Fruit fly (Drosophila melanogaster) whole organism, prepupa: ENCODE measurements around the gene CG9547.

ENCODE experiments used
- Blimp-1 ChIP-seq: fragments of 200-800 bp; sonication (Bioruptor generic); optimal IDR thresholded peaks from 3 replicates; lab custom pipeline; 2017; ENCODE audit warnings: missing biosample characterization, missing genetic modification characterization, mild to moderate bottlenecking, moderate library complexity, missing genetic modification reagents
- CG10669 ChIP-seq: fragments of 200-800 bp; sonication (Bioruptor generic); optimal IDR thresholded peaks from 3 replicates; lab custom pipeline; 2018; ENCODE audit warnings: missing biosample characterization, mild to moderate bottlenecking, missing genetic modification characterization, moderate library complexity
- CG11294 ChIP-seq: fragments of 200-800 bp; sonication (Bioruptor generic); IDR thresholded peaks from 2 replicates; pipeline ENCODE4 v1.3.6; 2022; ENCODE audit warnings: missing biosample characterization, missing genetic modification characterization
- CG11762 ChIP-seq: fragments of 200-800 bp; sonication (Bioruptor generic); optimal IDR thresholded peaks from 3 replicates; lab custom pipeline; 2016; ENCODE audit warnings: missing biosample characterization, missing genetic modification characterization; ENCODE audit not compliant: insufficient read depth
- CG11902 ChIP-seq: fragments of 200-800 bp; sonication (Bioruptor generic); optimal IDR thresholded peaks from 3 replicates; lab custom pipeline; 2016; ENCODE audit warnings: missing biosample characterization, missing genetic modification characterization
- CG15336 ChIP-seq: fragments of 200-800 bp; sonication (Bioruptor generic); IDR thresholded peaks from 2 replicates; pipeline ENCODE4 v1.3.6; 2022; ENCODE audit warnings: missing biosample characterization, missing genetic modification characterization
- CG1621 ChIP-seq: fragments of 200-800 bp; sonication (Bioruptor generic); optimal IDR thresholded peaks from 3 replicates; lab custom pipeline; 2018; ENCODE audit warnings: missing biosample characterization, mild to moderate bottlenecking, missing genetic modification characterization
- CG16779 ChIP-seq: fragments of 200-800 bp; sonication (Bioruptor generic); optimal IDR thresholded peaks from 3 replicates; lab custom pipeline; 2017; ENCODE audit warnings: missing biosample characterization, mild to moderate bottlenecking, missing genetic modification characterization
- CG3032 ChIP-seq: fragments of 200-800 bp; optimal IDR thresholded peaks from 2 replicates; lab custom pipeline; 2019; ENCODE audit warnings: missing biosample characterization, mild to moderate bottlenecking, missing genetic modification characterization, moderate library complexity
- CG32006 ChIP-seq: fragments of 200-800 bp; sonication (Bioruptor generic); optimal IDR thresholded peaks from 3 replicates; lab custom pipeline; 2017; ENCODE audit warnings: missing biosample characterization, mild to moderate bottlenecking, missing genetic modification characterization
- CG34406 ChIP-seq: fragments of 200-800 bp; sonication (Bioruptor generic); optimal IDR thresholded peaks from 3 replicates; lab custom pipeline; 2016; ENCODE audit warnings: missing biosample characterization, missing genetic modification characterization
- CG3919 ChIP-seq: fragments of 200-800 bp; sonication (Bioruptor generic); optimal IDR thresholded peaks from 3 replicates; lab custom pipeline; 2016; ENCODE audit warnings: missing biosample characterization, missing genetic modification characterization
- CG6163 ChIP-seq: fragments of 200-800 bp; sonication (Bioruptor generic); IDR thresholded peaks from 3 replicates; pipeline ENCODE4 v1.3.6; 2022; ENCODE audit warnings: missing biosample characterization, missing genetic modification characterization
- CG6276 ChIP-seq: fragments of 200-800 bp; sonication (Bioruptor generic); optimal IDR thresholded peaks from 2 replicates; lab custom pipeline; 2017; ENCODE audit warnings: missing biosample characterization, mild to moderate bottlenecking, missing genetic modification characterization
- CG6792 ChIP-seq: fragments of 200-800 bp; sonication (Bioruptor generic); optimal IDR thresholded peaks from 3 replicates; lab custom pipeline; 2016; ENCODE audit warnings: missing biosample characterization, missing genetic modification characterization
- CG6808 ChIP-seq: fragments of 200-800 bp; sonication (Bioruptor generic); optimal IDR thresholded peaks from 3 replicates; lab custom pipeline; 2017; ENCODE audit warnings: missing biosample characterization, missing genetic modification characterization, mild to moderate bottlenecking, moderate library complexity, missing genetic modification reagents
- CG6854 ChIP-seq: fragments of 200-800 bp; sonication (Bioruptor generic); optimal IDR thresholded peaks from 2 replicates; lab custom pipeline; 2017; ENCODE audit warnings: missing biosample characterization, mild to moderate bottlenecking, missing genetic modification characterization
- CG7368 ChIP-seq: fragments of 200-800 bp; sonication (Bioruptor generic); optimal IDR thresholded peaks from 3 replicates; lab custom pipeline; 2016; ENCODE audit warnings: missing biosample characterization, missing genetic modification characterization
- CG8119 ChIP-seq: fragments of 200-800 bp; sonication (Bioruptor generic); IDR thresholded peaks from 3 replicates; pipeline ENCODE4 v1.3.6; 2022; ENCODE audit warnings: missing biosample characterization, missing genetic modification characterization
- CG8319 ChIP-seq: fragments of 200-800 bp; sonication (Bioruptor generic); optimal IDR thresholded peaks from 3 replicates; lab custom pipeline; 2016; ENCODE audit warnings: missing biosample characterization, missing genetic modification characterization
- CG8632 ChIP-seq: fragments of 200-800 bp; sonication (Bioruptor generic); optimal IDR thresholded peaks from 3 replicates; lab custom pipeline; 2016; ENCODE audit warnings: missing biosample characterization, missing genetic modification characterization
- CG9139 ChIP-seq: fragments of 200-800 bp; sonication (Bioruptor generic); optimal IDR thresholded peaks from 3 replicates; lab custom pipeline; 2017; ENCODE audit warnings: missing biosample characterization, mild to moderate bottlenecking, missing genetic modification characterization
- Eip75B ChIP-seq: fragments of 200-800 bp; sonication (Bioruptor generic); optimal IDR thresholded peaks from 3 replicates; lab custom pipeline; 2016; ENCODE audit warnings: missing biosample characterization, missing genetic modification characterization
- Eip78C ChIP-seq: fragments of 200-800 bp; sonication (Bioruptor generic); peaks from one replicate; lab custom pipeline; 2016; ENCODE audit warnings: missing biosample characterization, missing genetic modification characterization
- Eip93F ChIP-seq: fragments of 200-800 bp; sonication (Bioruptor generic); optimal IDR thresholded peaks from 2 replicates; lab custom pipeline; 2016; ENCODE audit warnings: missing biosample characterization, mild to moderate bottlenecking, missing genetic modification characterization
- Ets21C ChIP-seq: fragments of 200-800 bp; sonication (Bioruptor generic); optimal IDR thresholded peaks from 3 replicates; lab custom pipeline; 2016; ENCODE audit warnings: missing biosample characterization, missing genetic modification characterization
- Ets96B ChIP-seq: fragments of 200-800 bp; optimal IDR thresholded peaks from 2 replicates; lab custom pipeline; 2019; ENCODE audit warnings: missing biosample characterization, mild to moderate bottlenecking, missing genetic modification characterization, moderate library complexity
- Hr38 ChIP-seq: sonication (Bioruptor generic); optimal IDR thresholded peaks from 2 replicates; lab custom pipeline; 2016; ENCODE audit warnings: missing biosample characterization, missing genetic modification characterization
- Hr39 ChIP-seq: fragments of 200-800 bp; sonication (Bioruptor generic); optimal IDR thresholded peaks from 2 replicates; lab custom pipeline; 2016; ENCODE audit warnings: missing biosample characterization, missing genetic modification characterization
- Hr4 ChIP-seq: fragments of 200-800 bp; sonication (Bioruptor generic); optimal IDR thresholded peaks from 3 replicates; lab custom pipeline; 2016; ENCODE audit warnings: missing biosample characterization, missing genetic modification characterization
- Met ChIP-seq: fragments of 200-800 bp; sonication (Bioruptor generic); optimal IDR thresholded peaks from 3 replicates; lab custom pipeline; 2016; ENCODE audit warnings: missing biosample characterization, missing genetic modification characterization
- OdsH ChIP-seq: fragments of 200-800 bp; sonication (Bioruptor generic); optimal IDR thresholded peaks from 3 replicates; lab custom pipeline; 2016; ENCODE audit warnings: missing biosample characterization, missing genetic modification characterization
- Smox ChIP-seq: fragments of 200-800 bp; sonication (Bioruptor generic); optimal IDR thresholded peaks from 3 replicates; lab custom pipeline; 2016; ENCODE audit warnings: missing biosample characterization, missing genetic modification characterization
- Sox102F ChIP-seq: fragments of 200-800 bp; sonication (Bioruptor generic); optimal IDR thresholded peaks from 2 replicates; lab custom pipeline; 2016; ENCODE audit warnings: missing biosample characterization, mild to moderate bottlenecking, missing genetic modification characterization
- Sox14 ChIP-seq: fragments of 200-800 bp; sonication (Bioruptor generic); optimal IDR thresholded peaks from 3 replicates; lab custom pipeline; 2016; ENCODE audit warnings: missing biosample characterization, missing genetic modification characterization
- Sox15 ChIP-seq: fragments of 200-800 bp; sonication (Bioruptor generic); optimal IDR thresholded peaks from 3 replicates; lab custom pipeline; 2016; ENCODE audit warnings: missing biosample characterization, missing genetic modification characterization
- achi ChIP-seq: fragments of 200-800 bp; sonication (Bioruptor generic); optimal IDR thresholded peaks from 3 replicates; lab custom pipeline; 2016; ENCODE audit warnings: missing biosample characterization, missing genetic modification characterization
- acj6 ChIP-seq: fragments of 200-800 bp; sonication (Bioruptor generic); optimal IDR thresholded peaks from 3 replicates; lab custom pipeline; 2016; ENCODE audit warnings: missing biosample characterization, missing genetic modification characterization
- cyc ChIP-seq: fragments of 200-800 bp; sonication (Bioruptor generic); optimal IDR thresholded peaks from 3 replicates; lab custom pipeline; 2016; ENCODE audit warnings: missing biosample characterization, missing genetic modification characterization
- dsx ChIP-seq: fragments of 200-800 bp; optimal IDR thresholded peaks from 3 replicates; lab custom pipeline; 2019; ENCODE audit warnings: missing biosample characterization, mild to moderate bottlenecking, missing genetic modification characterization, moderate library complexity; ENCODE audit not compliant: poor library complexity, severe bottlenecking
- eg ChIP-seq: fragments of 200-800 bp; sonication (Bioruptor generic); IDR thresholded peaks from 3 replicates; pipeline ENCODE4 v1.3.6; 2022; ENCODE audit warnings: missing biosample characterization, missing genetic modification characterization
- esn ChIP-seq: fragments of 200-800 bp; sonication (Bioruptor generic); optimal IDR thresholded peaks from 2 replicates; lab custom pipeline; 2016; ENCODE audit warnings: missing biosample characterization, mild to moderate bottlenecking, missing genetic modification characterization, moderate library complexity
- fd59A ChIP-seq: fragments of 200-800 bp; sonication (Bioruptor generic); optimal IDR thresholded peaks from 2 replicates; lab custom pipeline; 2017; ENCODE audit warnings: missing biosample characterization, mild to moderate bottlenecking, missing genetic modification characterization, missing genetic modification reagents
- fd85E ChIP-seq: fragments of 200-800 bp; sonication (Bioruptor generic); optimal IDR thresholded peaks from 3 replicates; lab custom pipeline; 2016; ENCODE audit warnings: missing biosample characterization, missing genetic modification characterization
- fkh ChIP-seq: fragments of 200-800 bp; sonication (Bioruptor generic); optimal IDR thresholded peaks from 3 replicates; lab custom pipeline; 2017; ENCODE audit warnings: missing biosample characterization, mild to moderate bottlenecking, missing genetic modification characterization, moderate library complexity
- lz ChIP-seq: fragments of 200-800 bp; sonication (Bioruptor generic); optimal IDR thresholded peaks from 3 replicates; lab custom pipeline; 2016; ENCODE audit warnings: missing biosample characterization, missing genetic modification characterization
- net ChIP-seq: fragments of 200-800 bp; sonication (Bioruptor generic); optimal IDR thresholded peaks from 3 replicates; lab custom pipeline; 2016; ENCODE audit warnings: missing biosample characterization, missing genetic modification characterization
- pdm3 ChIP-seq: fragments of 200-800 bp; sonication (Bioruptor generic); optimal IDR thresholded peaks from 3 replicates; lab custom pipeline; 2016; ENCODE audit warnings: missing biosample characterization, missing genetic modification characterization
- salr ChIP-seq, 2 experiments: fragments of 200-800 bp; sonication (Bioruptor generic); optimal IDR thresholded peaks; 3 replicates each; lab custom pipeline; 2016 to 2018; ENCODE audit warnings: missing biosample characterization in 2 of 2, missing genetic modification characterization in 2 of 2, mild to moderate bottlenecking in 1 of 2
- spab ChIP-seq: fragments of 200-800 bp; sonication (Bioruptor generic); optimal IDR thresholded peaks from 2 replicates; lab custom pipeline; 2017; ENCODE audit warnings: missing biosample characterization, mild to moderate bottlenecking, missing genetic modification characterization, missing genetic modification reagents
- svp ChIP-seq: fragments of 200-800 bp; sonication (Bioruptor generic); peaks from one replicate; lab custom pipeline; 2016; ENCODE audit warnings: missing biosample characterization, missing genetic modification characterization
- vri ChIP-seq: fragments of 200-800 bp; sonication (Bioruptor generic); optimal IDR thresholded peaks from 3 replicates; lab custom pipeline; 2016; ENCODE audit warnings: missing biosample characterization, mild to moderate bottlenecking, missing genetic modification characterization

CG9547 gene

dm6 chr2L:6508666-6509065, 14.3 kb upstream of the CG9547 start:
- peak; percentile 58 for TF ChIP-seq Hr4
- TF ChIP-seq CG6854, result no peak
- peak; percentile 64 for TF ChIP-seq CG6792
- peak; percentile 43 for TF ChIP-seq CG11762 (GFP tag; lab: Kevin White, UChicago)
- peak; percentile 68; the same call in 2 of the 3 replicates for TF ChIP-seq CG6163 (GFP tag; lab: Robert Waterston, UW)
- no peak for TF ChIP-seq fd59A
- peak; percentile 41 for TF ChIP-seq CG8319 (GFP tag; lab: Kevin White, UChicago)
- peak; percentile 39 for TF ChIP-seq CG6808
- TF ChIP-seq net (GFP tag; lab: Kevin White, UChicago), result peak; percentile 54
- TF ChIP-seq CG16779 (tag; lab: Kevin White, UChicago), result no peak
- TF ChIP-seq CG15336 (GFP tag; lab: Robert Waterston, UW), result peak; percentile 69
- peak; percentile 44 for TF ChIP-seq CG10669 (GFP tag; lab: Kevin White, UChicago)
- peak; percentile 26 for TF ChIP-seq spab (GFP tag; lab: Kevin White, UChicago)
- TF ChIP-seq Ets21C (GFP tag; lab: Kevin White, UChicago), result no peak
- TF ChIP-seq Met, result peak; percentile 37
- no peak for TF ChIP-seq Hr39
- peak; percentile 73 for TF ChIP-seq OdsH (GFP tag; lab: Kevin White, UChicago)
- TF ChIP-seq vri, result no peak
- TF ChIP-seq Smox (GFP tag; lab: Kevin White, UChicago), result no peak
- no peak for TF ChIP-seq fd85E (GFP tag; lab: Kevin White, UChicago)
- peak; percentile 43 for TF ChIP-seq CG6276 (GFP tag; lab: Kevin White, UChicago)
- TF ChIP-seq Hr38 (GFP tag; lab: Kevin White, UChicago), result no peak
- TF ChIP-seq Sox102F, result peak; percentile 37
- TF ChIP-seq Eip93F (GFP tag; lab: Kevin White, UChicago), result no peak
- peak; percentile 11 for TF ChIP-seq CG9139 (GFP tag; lab: Kevin White, UChicago)
- TF ChIP-seq Eip78C (GFP tag; lab: Kevin White, UChicago), result peak; percentile 90
- peak; percentile 74 for TF ChIP-seq CG8632 (GFP tag; lab: Kevin White, UChicago)
- peak; percentile 25; the same call in 1 of the 2 replicates for TF ChIP-seq CG11294
- peak; percentile 56 for TF ChIP-seq esn (GFP tag; lab: Kevin White, UChicago)
- TF ChIP-seq dsx, result peak; percentile 23
- TF ChIP-seq acj6, result peak; percentile 68
- TF ChIP-seq CG3032 (tag; lab: Kevin White, UChicago), result peak; percentile 46
- TF ChIP-seq CG3919, result peak; percentile 69
- TF ChIP-seq Ets96B, result peak; percentile 39
- no peak for TF ChIP-seq fkh
- TF ChIP-seq CG32006 (GFP tag; lab: Kevin White, UChicago), result peak; percentile 75
- peak; percentile 28 for TF ChIP-seq Sox14
- TF ChIP-seq svp (GFP tag; lab: Kevin White, UChicago), result no peak
- peak in 1 of 2 experiments; percentile 12 for TF ChIP-seq salr (GFP tag; optimal IDR thresholded peaks at IDR 0.05; lab: Kevin White, UChicago)
- TF ChIP-seq eg, result peak; percentile 73
- peak; percentile 66 for TF ChIP-seq achi (GFP tag; lab: Kevin White, UChicago)
- peak; percentile 41 for TF ChIP-seq CG7368 (GFP tag; lab: Kevin White, UChicago)
- peak; percentile 57 for TF ChIP-seq Sox15 (GFP tag; lab: Kevin White, UChicago)
- TF ChIP-seq CG1621 (tag; lab: Kevin White, UChicago), result peak; percentile 4
- TF ChIP-seq Blimp-1 (GFP tag; lab: Kevin White, UChicago), result no peak
- peak; percentile 16 for TF ChIP-seq lz
- peak; percentile 54 for TF ChIP-seq pdm3 (GFP tag; lab: Kevin White, UChicago)
- peak; percentile 53 for TF ChIP-seq CG11902 (GFP tag; lab: Kevin White, UChicago)
- peak; percentile 41 for TF ChIP-seq cyc (GFP tag; lab: Kevin White, UChicago)
- peak; percentile 64 for TF ChIP-seq CG8119 (GFP tag; lab: Robert Waterston, UW)
- peak; percentile 38 for TF ChIP-seq Eip75B (GFP tag; lab: Kevin White, UChicago)
- TF ChIP-seq CG34406 (GFP tag; lab: Kevin White, UChicago), result peak; percentile 70
